Fruit fly (Drosophila melanogaster) whole organism, adult: Measurements from ENCODE around the gene CG31612.

ENCODE experiments used
- CG11617 ChIP-seq: fragments of 200-800 bp; sonication (Bioruptor generic); optimal IDR thresholded peaks from 2 replicates; lab custom pipeline; 2017; ENCODE audit warnings: mild to moderate bottlenecking, missing biosample characterization, missing genetic modification reagents, missing genetic modification characterization
- CG1620 ChIP-seq: fragments of 200-800 bp; sonication (Bioruptor generic); optimal IDR thresholded peaks from 2 replicates; lab custom pipeline; 2016; ENCODE audit warnings: missing biosample characterization, missing genetic modification characterization
- CG33017 ChIP-seq: fragments of 200-800 bp; sonication (Bioruptor generic); optimal IDR thresholded peaks from 2 replicates; lab custom pipeline; 2018; ENCODE audit warnings: missing biosample characterization, mild to moderate bottlenecking, missing genetic modification characterization, moderate library complexity
- CG7045 ChIP-seq: fragments of 200-800 bp; sonication (Bioruptor generic); optimal IDR thresholded peaks from 2 replicates; lab custom pipeline; 2017; ENCODE audit warnings: missing biosample characterization, mild to moderate bottlenecking, missing genetic modification characterization
- Clk ChIP-seq: fragments of 200-800 bp; sonication (Bioruptor generic); optimal IDR thresholded peaks from 2 replicates; lab custom pipeline; 2017; ENCODE audit warnings: missing biosample characterization, missing genetic modification characterization
- Crg-1 ChIP-seq: fragments of 200-800 bp; sonication (Bioruptor generic); optimal IDR thresholded peaks from 2 replicates; lab custom pipeline; 2016; ENCODE audit warnings: missing biosample characterization, missing genetic modification characterization
- bab1 ChIP-seq: fragments of 200-800 bp; sonication (Bioruptor generic); optimal IDR thresholded peaks from 3 replicates; lab custom pipeline; 2019; ENCODE audit warnings: missing biosample characterization, mild to moderate bottlenecking, missing genetic modification characterization, moderate library complexity
- cic ChIP-seq: fragments of 200-800 bp; sonication (Bioruptor generic); optimal IDR thresholded peaks from 2 replicates; lab custom pipeline; 2017; ENCODE audit warnings: missing biosample characterization, mild to moderate bottlenecking, missing genetic modification characterization, moderate library complexity
- cnc ChIP-seq, 2 experiments: fragments of >200 bp; optimal IDR thresholded peaks; 2 replicates each; lab custom pipeline; 2017
- kay ChIP-seq: fragments of 200-800 bp; sonication (Bioruptor generic); peaks from one replicate; lab custom pipeline; 2016; ENCODE audit warnings: missing biosample characterization, missing genetic modification characterization, borderline replicate concordance
- toe ChIP-seq: fragments of 200-800 bp; sonication (Bioruptor generic); optimal IDR thresholded peaks from 2 replicates; lab custom pipeline; 2016; ENCODE audit warnings: missing biosample characterization, missing genetic modification characterization

DNA sequence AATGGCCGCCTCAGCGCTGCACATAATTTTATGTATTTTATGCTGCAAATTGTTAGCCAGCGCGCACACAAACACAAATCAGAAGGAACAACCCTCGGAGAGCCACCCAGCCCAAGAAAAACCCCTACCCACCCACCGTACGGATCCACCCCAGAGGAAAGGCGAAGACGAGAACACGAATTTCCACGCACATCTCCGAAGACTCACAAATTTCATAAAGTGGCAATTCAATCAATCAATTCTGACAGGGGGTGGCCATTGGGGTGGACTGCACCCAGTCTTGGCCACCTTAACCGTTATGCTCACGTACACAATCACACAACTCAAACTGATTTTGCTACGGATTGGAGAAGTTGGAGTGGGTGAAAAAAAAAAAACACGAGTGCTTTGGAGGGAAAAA, 3.3 kb downstream of the CG31612 start:
- no peak for TF ChIP-seq CG7045
- TF ChIP-seq kay (GFP tag; lab: Kevin White, UChicago) = no peak
- no peak for TF ChIP-seq toe (GFP tag; lab: Kevin White, UChicago)
- no peak for TF ChIP-seq CG11617 (GFP tag; lab: Kevin White, UChicago)
- no peak for TF ChIP-seq CG1620 (GFP tag; lab: Kevin White, UChicago)
- no peak for TF ChIP-seq cic (GFP tag; lab: Kevin White, UChicago)
- TF ChIP-seq CG33017 (tag; lab: Kevin White, UChicago) = no peak
- no peak for TF ChIP-seq Crg-1 (GFP tag; lab: Kevin White, UChicago)
- TF ChIP-seq bab1 = no peak
- TF ChIP-seq Clk (GFP tag; lab: Kevin White, UChicago) = no peak
- TF ChIP-seq cnc (optimal IDR thresholded peaks at IDR 0.05; lab: Kevin White, UChicago) = no peak
